Worm (Caenorhabditis elegans) whole organism, late embryonic: ENCODE results near the gene kel-8.

ENCODE experiments used
- C08G9.2 ChIP-seq: sonication (generic microtip); optimal IDR thresholded peaks from 2 replicates; lab custom pipeline; 2016; ENCODE audit warnings: mild to moderate bottlenecking, missing genetic modification characterization, moderate library complexity, missing compliant biosample characterization
- F13H6.1 ChIP-seq: sonication (generic microtip); optimal IDR thresholded peaks from 2 replicates; lab custom pipeline; 2016; ENCODE audit warnings: missing genetic modification characterization, missing compliant biosample characterization
- K09A11.1 ChIP-seq: sonication (generic microtip); optimal IDR thresholded peaks from 2 replicates; lab custom pipeline; 2017; ENCODE audit warnings: antibody characterized with exemption, mild to moderate bottlenecking, missing genetic modification characterization, missing compliant biosample characterization; ENCODE audit not compliant: insufficient read depth
- T23F11.4 ChIP-seq: fragments of 200-800 bp; sonication (Bioruptor generic); optimal IDR thresholded peaks from 2 replicates; lab custom pipeline; 2018; ENCODE audit warnings: mild to moderate bottlenecking, missing genetic modification characterization, missing compliant biosample characterization
- Y22D7AL.16 ChIP-seq: sonication (generic microtip); optimal IDR thresholded peaks from 2 replicates; lab custom pipeline; 2016; ENCODE audit warnings: missing genetic modification characterization, missing compliant biosample characterization
- ahr-1 ChIP-seq: sonication (generic microtip); optimal IDR thresholded peaks from 2 replicates; lab custom pipeline; 2016; ENCODE audit warnings: missing genetic modification characterization, missing compliant biosample characterization
- ama-1 ChIP-seq: fragments of 150-350 bp; optimal IDR thresholded peaks from 2 replicates; lab custom pipeline; 2014
- ceh-18 ChIP-seq: sonication (generic microtip); optimal IDR thresholded peaks from 2 replicates; lab custom pipeline; 2016; ENCODE audit warnings: missing genetic modification characterization, missing compliant biosample characterization
- ceh-19 ChIP-seq: fragments of 200-800 bp; sonication (Bioruptor generic); optimal IDR thresholded peaks from 2 replicates; lab custom pipeline; 2018; ENCODE audit warnings: mild to moderate bottlenecking, missing genetic modification characterization, missing compliant biosample characterization
- ceh-30 ChIP-seq: fragments of 150-350 bp; optimal IDR thresholded peaks from 2 replicates; lab custom pipeline; 2014; ENCODE audit warnings: missing biosample characterization, missing genetic modification characterization
- ceh-34 ChIP-seq: sonication (generic microtip); optimal IDR thresholded peaks from 2 replicates; lab custom pipeline; 2016; ENCODE audit warnings: mild to moderate bottlenecking, missing genetic modification characterization, missing compliant biosample characterization
- ceh-6 ChIP-seq: fragments of 200-800 bp; sonication (Bioruptor generic); optimal IDR thresholded peaks from 2 replicates; lab custom pipeline; 2018; ENCODE audit warnings: mild to moderate bottlenecking, missing genetic modification characterization, missing compliant biosample characterization
- elt-2 ChIP-seq: sonication (generic microtip); optimal IDR thresholded peaks from 2 replicates; lab custom pipeline; 2016; ENCODE audit warnings: missing genetic modification reagents, missing genetic modification characterization, missing compliant biosample characterization
- elt-4 ChIP-seq: sonication (generic microtip); optimal IDR thresholded peaks from 2 replicates; lab custom pipeline; 2016; ENCODE audit warnings: missing genetic modification characterization, missing compliant biosample characterization
- ets-4 ChIP-seq: sonication (generic microtip); optimal IDR thresholded peaks from 2 replicates; lab custom pipeline; 2016; ENCODE audit warnings: missing genetic modification characterization, missing compliant biosample characterization
- gmeb-2 ChIP-seq: sonication (generic microtip); optimal IDR thresholded peaks from 2 replicates; lab custom pipeline; 2016; ENCODE audit warnings: missing genetic modification characterization, inconsistent platforms, missing compliant biosample characterization
- hlh-13 ChIP-seq: fragments of 200-800 bp; sonication (Bioruptor generic); optimal IDR thresholded peaks from 2 replicates; lab custom pipeline; 2018; ENCODE audit warnings: mild to moderate bottlenecking, missing genetic modification characterization, missing compliant biosample characterization
- hlh-15 ChIP-seq: sonication (generic microtip); optimal IDR thresholded peaks from 2 replicates; lab custom pipeline; 2016; ENCODE audit warnings: missing genetic modification characterization, missing compliant biosample characterization
- hlh-8 ChIP-seq: sonication (generic microtip); optimal IDR thresholded peaks from 2 replicates; lab custom pipeline; 2016; ENCODE audit warnings: missing genotype, missing genetic modification characterization, missing compliant biosample characterization
- madf-2 ChIP-seq: sonication (generic microtip); optimal IDR thresholded peaks from 2 replicates; lab custom pipeline; 2017; ENCODE audit warnings: missing genetic modification characterization, missing compliant biosample characterization
- nfya-1 ChIP-seq: sonication (generic microtip); optimal IDR thresholded peaks from 2 replicates; lab custom pipeline; 2017; ENCODE audit warnings: missing genetic modification characterization, mild to moderate bottlenecking, missing compliant biosample characterization, antibody characterized with exemption, moderate library complexity
- nhr-232 ChIP-seq: sonication (generic microtip); optimal IDR thresholded peaks from 2 replicates; lab custom pipeline; 2016; ENCODE audit warnings: missing genetic modification characterization, missing compliant biosample characterization
- odd-2 ChIP-seq: sonication (generic microtip); optimal IDR thresholded peaks from 2 replicates; lab custom pipeline; 2017; ENCODE audit warnings: antibody characterized with exemption, mild to moderate bottlenecking, missing genetic modification characterization, missing compliant biosample characterization
- pag-3 ChIP-seq: sonication (generic microtip); optimal IDR thresholded peaks from 2 replicates; lab custom pipeline; 2016; ENCODE audit warnings: missing compliant biosample characterization, missing genetic modification characterization, borderline replicate concordance
- pat-9 ChIP-seq: fragments of 200-800 bp; sonication (Bioruptor generic); optimal IDR thresholded peaks from 2 replicates; lab custom pipeline; 2018; ENCODE audit warnings: mild to moderate bottlenecking, missing genetic modification characterization, moderate library complexity, missing compliant biosample characterization
- pha-2 ChIP-seq: sonication (generic microtip); optimal IDR thresholded peaks from 2 replicates; lab custom pipeline; 2017; ENCODE audit warnings: mild to moderate bottlenecking, missing genetic modification characterization, missing compliant biosample characterization
- pha-4 ChIP-seq: fragments of 150-350 bp; optimal IDR thresholded peaks from 2 replicates; lab custom pipeline; 2018; ENCODE audit warnings: missing biosample characterization, missing genetic modification reagents, missing genetic modification characterization
- pqm-1 ChIP-seq: sonication (generic microtip); optimal IDR thresholded peaks from 2 replicates; lab custom pipeline; 2016; ENCODE audit warnings: missing genetic modification characterization, missing compliant biosample characterization
- pros-1 ChIP-seq: fragments of 150-350 bp; optimal IDR thresholded peaks from 2 replicates; lab custom pipeline; 2014; ENCODE audit warnings: missing biosample characterization, missing genetic modification reagents, missing genetic modification characterization
- ref-2 ChIP-seq: sonication (generic microtip); optimal IDR thresholded peaks from 2 replicates; lab custom pipeline; 2016; ENCODE audit warnings: missing genetic modification characterization, missing compliant biosample characterization
- rnt-1 ChIP-seq: sonication (generic microtip); optimal IDR thresholded peaks from 2 replicates; lab custom pipeline; 2016; ENCODE audit warnings: missing genetic modification characterization, missing compliant biosample characterization
- sox-2 ChIP-seq: fragments of 200-800 bp; sonication (Bioruptor generic); IDR thresholded peaks from 2 replicates; pipeline ENCODE4 v1.3.6; 2022; ENCODE audit warnings: missing genetic modification reagents, missing genetic modification characterization, missing compliant biosample characterization
- sox-4 ChIP-seq: sonication (generic microtip); optimal IDR thresholded peaks from 2 replicates; lab custom pipeline; 2017; ENCODE audit warnings: mild to moderate bottlenecking, missing genetic modification characterization, inconsistent platforms, missing compliant biosample characterization
- syd-9 ChIP-seq: sonication (generic microtip); optimal IDR thresholded peaks from 2 replicates; lab custom pipeline; 2016; ENCODE audit warnings: mild to moderate bottlenecking, missing genetic modification characterization, moderate library complexity, missing compliant biosample characterization
- tbx-2 ChIP-seq: sonication (generic microtip); optimal IDR thresholded peaks from 2 replicates; lab custom pipeline; 2016; ENCODE audit warnings: missing genetic modification characterization, missing compliant biosample characterization
- unc-3 ChIP-seq, 2 experiments: fragments of 200-800 bp in 1 of 2; sonication (Bioruptor generic) in 1 of 2; sonication (generic microtip) in 1 of 2; conservative IDR thresholded peaks in 1 of 2; optimal IDR thresholded peaks in 1 of 2; 2 replicates each; pipeline versions ENCODE4 v1.3.6 to Lab custom; 2016 to 2022; ENCODE audit warnings: missing compliant biosample characterization in 2 of 2, missing genetic modification characterization in 2 of 2, missing genetic modification reagents in 1 of 2
- unc-42 ChIP-seq: sonication (generic microtip); optimal IDR thresholded peaks from 2 replicates; lab custom pipeline; 2016; ENCODE audit warnings: missing genotype, missing genetic modification characterization, missing compliant biosample characterization
- zip-5 ChIP-seq: sonication (generic microtip); optimal IDR thresholded peaks from 2 replicates; lab custom pipeline; 2016; ENCODE audit warnings: missing genetic modification characterization, missing compliant biosample characterization

Gene kel-8

DNA sequence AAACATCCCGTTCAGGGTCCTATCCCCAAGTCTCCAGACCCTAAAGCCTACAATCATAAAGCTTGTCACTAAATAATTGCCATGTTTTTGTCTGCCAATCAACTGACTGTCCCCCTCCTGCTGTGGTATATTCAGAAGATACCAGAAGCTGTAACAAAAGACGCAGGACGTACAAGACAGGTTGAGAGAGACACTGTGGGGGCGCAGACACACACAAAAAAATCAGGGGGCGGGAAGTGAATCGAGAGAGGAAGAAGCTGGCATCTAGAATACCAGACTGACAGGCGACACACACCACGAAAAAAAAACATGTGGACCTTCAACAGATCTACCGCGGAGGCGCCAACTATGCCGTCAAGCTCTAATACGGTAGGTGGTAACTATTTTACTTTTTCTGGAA, at the start of gene kel-8:
kel-8 (plus strand) TSS at position 301 of the 400 bp plus-strand sequence.
- no peak for TF ChIP-seq gmeb-2 (tag; lab: Kevin White, UChicago)
- TF ChIP-seq pag-3 (tag; lab: Kevin White, UChicago): no peak
- TF ChIP-seq unc-42 (tag; lab: Kevin White, UChicago): no peak
- no peak for TF ChIP-seq ets-4 (tag; lab: Kevin White, UChicago)
- no peak for TF ChIP-seq elt-4 (tag; lab: Kevin White, UChicago)
- no peak for TF ChIP-seq pha-4
- TF ChIP-seq hlh-13 (GFP tag; lab: Kevin White, UChicago): no peak
- TF ChIP-seq rnt-1 (tag; lab: Kevin White, UChicago): no peak
- TF ChIP-seq zip-5: no peak
- TF ChIP-seq ceh-30 (tag; lab: Kevin White, UChicago): no peak
- TF ChIP-seq odd-2 (tag; lab: Kevin White, UChicago): no peak
- no peak for TF ChIP-seq ahr-1 (tag; lab: Kevin White, UChicago)
- no peak for TF ChIP-seq unc-3 (GFP tag; conservative IDR thresholded peaks at IDR 0.05; lab: Robert Waterston, UW)
- no peak for TF ChIP-seq unc-3 (tag; optimal IDR thresholded peaks at IDR 0.05; lab: Kevin White, UChicago)
- TF ChIP-seq sox-2 (GFP tag; lab: Robert Waterston, UW): no peak
- TF ChIP-seq ceh-6 (GFP tag; lab: Kevin White, UChicago): no peak
- no peak for TF ChIP-seq hlh-15 (tag; lab: Kevin White, UChicago)
- no peak for TF ChIP-seq ceh-34 (tag; lab: Kevin White, UChicago)
- TF ChIP-seq syd-9 (tag; lab: Kevin White, UChicago): no peak
- no peak for TF ChIP-seq nhr-232 (tag; lab: Kevin White, UChicago)

DNA sequence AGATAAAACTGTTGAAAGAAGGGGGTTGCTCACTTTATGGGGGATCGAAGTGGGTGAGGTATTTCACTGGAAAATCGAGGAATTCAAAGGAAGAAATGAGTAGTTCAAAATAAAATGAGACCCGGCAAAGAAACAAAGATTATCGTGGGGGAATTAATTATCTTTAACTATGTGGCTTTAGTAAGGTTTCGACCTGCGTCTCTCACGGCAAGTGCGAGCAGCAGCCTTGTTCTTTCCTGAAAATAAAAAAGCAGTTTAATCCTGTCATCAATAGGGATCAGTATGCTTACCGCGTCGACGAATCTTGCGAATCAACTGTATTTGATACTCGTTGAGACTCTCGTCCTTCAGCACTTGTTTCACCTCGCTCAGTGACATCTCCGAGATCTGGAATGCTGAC, 49.4 kb upstream of the kel-8 start, which contains the start of gene srh-271:
srh-271 (minus strand) TSS at position 101 of the 400 bp plus-strand sequence.
- no peak for TF ChIP-seq hlh-8 (tag; lab: Kevin White, UChicago)
- no peak for TF ChIP-seq madf-2 (tag; lab: Kevin White, UChicago)
- TF ChIP-seq pha-2 (tag; lab: Kevin White, UChicago): no peak
- TF ChIP-seq F13H6.1 (tag; lab: Kevin White, UChicago): no peak
- no peak for TF ChIP-seq pat-9 (tag; lab: Kevin White, UChicago)
- TF ChIP-seq Y22D7AL.16 (tag; lab: Kevin White, UChicago): no peak
- no peak for TF ChIP-seq sox-4
- TF ChIP-seq syd-9 (tag; lab: Kevin White, UChicago): no peak
- no peak for TF ChIP-seq elt-2
- no peak for TF ChIP-seq zip-5
- no peak for TF ChIP-seq ets-4 (tag; lab: Kevin White, UChicago)
- no peak for TF ChIP-seq T23F11.4 (GFP tag; lab: Kevin White, UChicago)
- TF ChIP-seq ahr-1 (tag; lab: Kevin White, UChicago): no peak
- TF ChIP-seq pqm-1 (tag; lab: Kevin White, UChicago): no peak
- no peak for TF ChIP-seq C08G9.2 (tag; lab: Kevin White, UChicago)
- TF ChIP-seq unc-42 (tag; lab: Kevin White, UChicago): no peak
- no peak for TF ChIP-seq ref-2 (tag; lab: Kevin White, UChicago)
- TF ChIP-seq tbx-2: no peak

DNA sequence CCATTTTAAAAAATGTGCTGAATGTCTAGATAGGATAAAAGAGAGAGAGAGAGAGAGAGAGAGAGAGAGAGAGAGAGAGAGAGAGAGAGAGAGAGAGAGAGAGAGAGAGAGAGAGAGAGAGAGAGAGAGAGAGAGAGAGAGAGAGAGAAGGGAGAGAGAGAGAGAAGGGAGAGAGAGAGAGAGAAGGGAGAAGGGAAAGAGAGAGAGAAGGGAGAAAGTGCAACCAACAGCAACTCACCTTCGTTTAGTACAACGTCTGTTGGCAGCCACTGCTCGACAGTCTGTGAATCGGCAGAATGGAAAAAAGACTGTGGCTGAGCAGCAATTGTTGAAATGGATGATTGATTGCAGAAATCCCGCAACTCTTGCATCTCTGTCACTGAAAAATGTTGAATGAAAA, 47.5 kb upstream of the kel-8 start:
- TF ChIP-seq ceh-19 (GFP tag; lab: Kevin White, UChicago) (no peak), T23F11.4 (GFP tag; lab: Kevin White, UChicago) (no peak), K09A11.1 (no peak), nfya-1 (tag; lab: Kevin White, UChicago) (no peak), tbx-2 (no peak), pros-1 (tag; lab: Kevin White, UChicago) (no peak), pha-4 (no peak), ref-2 (tag; lab: Kevin White, UChicago) (no peak), ceh-18 (tag; lab: Kevin White, UChicago) (no peak), ceh-34 (tag; lab: Kevin White, UChicago) (no peak), ama-1 (no peak)
- TF ChIP-seq, all 69 proteins: peak for 0
